Fruit fly (Drosophila melanogaster) whole organism, prepupa: ENCODE data around the gene Ctr1C.
A peak's percentile ranks its signal among the peaks of the same experiment; 100 is the strongest.

Source experiments
- CG10669 ChIP-seq: fragments of 200-800 bp; sonication (Bioruptor generic); optimal IDR thresholded peaks from 3 replicates; lab custom pipeline; 2018; ENCODE audit warnings: missing biosample characterization, mild to moderate bottlenecking, missing genetic modification characterization, moderate library complexity
- CG11762 ChIP-seq: fragments of 200-800 bp; sonication (Bioruptor generic); optimal IDR thresholded peaks from 3 replicates; lab custom pipeline; 2016; ENCODE audit warnings: missing biosample characterization, missing genetic modification characterization; ENCODE audit not compliant: insufficient read depth
- CG11902 ChIP-seq: fragments of 200-800 bp; sonication (Bioruptor generic); optimal IDR thresholded peaks from 3 replicates; lab custom pipeline; 2016; ENCODE audit warnings: missing biosample characterization, missing genetic modification characterization
- CG15336 ChIP-seq: fragments of 200-800 bp; sonication (Bioruptor generic); IDR thresholded peaks from 2 replicates; pipeline ENCODE4 v1.3.6; 2022; ENCODE audit warnings: missing biosample characterization, missing genetic modification characterization
- CG1621 ChIP-seq: fragments of 200-800 bp; sonication (Bioruptor generic); optimal IDR thresholded peaks from 3 replicates; lab custom pipeline; 2018; ENCODE audit warnings: missing biosample characterization, mild to moderate bottlenecking, missing genetic modification characterization
- CG3032 ChIP-seq: fragments of 200-800 bp; optimal IDR thresholded peaks from 2 replicates; lab custom pipeline; 2019; ENCODE audit warnings: missing biosample characterization, mild to moderate bottlenecking, missing genetic modification characterization, moderate library complexity
- CG3919 ChIP-seq: fragments of 200-800 bp; sonication (Bioruptor generic); optimal IDR thresholded peaks from 3 replicates; lab custom pipeline; 2016; ENCODE audit warnings: missing biosample characterization, missing genetic modification characterization
- CG6808 ChIP-seq: fragments of 200-800 bp; sonication (Bioruptor generic); optimal IDR thresholded peaks from 3 replicates; lab custom pipeline; 2017; ENCODE audit warnings: missing biosample characterization, missing genetic modification characterization, mild to moderate bottlenecking, moderate library complexity, missing genetic modification reagents
- CG7368 ChIP-seq: fragments of 200-800 bp; sonication (Bioruptor generic); optimal IDR thresholded peaks from 3 replicates; lab custom pipeline; 2016; ENCODE audit warnings: missing biosample characterization, missing genetic modification characterization
- CG9139 ChIP-seq: fragments of 200-800 bp; sonication (Bioruptor generic); optimal IDR thresholded peaks from 3 replicates; lab custom pipeline; 2017; ENCODE audit warnings: missing biosample characterization, mild to moderate bottlenecking, missing genetic modification characterization
- Eip75B ChIP-seq: fragments of 200-800 bp; sonication (Bioruptor generic); optimal IDR thresholded peaks from 3 replicates; lab custom pipeline; 2016; ENCODE audit warnings: missing biosample characterization, missing genetic modification characterization
- Eip78C ChIP-seq: fragments of 200-800 bp; sonication (Bioruptor generic); peaks from one replicate; lab custom pipeline; 2016; ENCODE audit warnings: missing biosample characterization, missing genetic modification characterization
- Ets21C ChIP-seq: fragments of 200-800 bp; sonication (Bioruptor generic); optimal IDR thresholded peaks from 3 replicates; lab custom pipeline; 2016; ENCODE audit warnings: missing biosample characterization, missing genetic modification characterization
- Gug ChIP-seq: fragments of 200-800 bp; sonication (Bioruptor generic); IDR thresholded peaks from 2 replicates; pipeline ENCODE4 v1.3.6; 2022; ENCODE audit warnings: missing biosample characterization, missing genetic modification characterization
- Lpt ChIP-seq: fragments of 200-800 bp; sonication (Bioruptor generic); optimal IDR thresholded peaks from 3 replicates; lab custom pipeline; 2016; ENCODE audit warnings: missing biosample characterization, missing genetic modification characterization
- Met ChIP-seq: fragments of 200-800 bp; sonication (Bioruptor generic); optimal IDR thresholded peaks from 3 replicates; lab custom pipeline; 2016; ENCODE audit warnings: missing biosample characterization, missing genetic modification characterization
- OdsH ChIP-seq: fragments of 200-800 bp; sonication (Bioruptor generic); optimal IDR thresholded peaks from 3 replicates; lab custom pipeline; 2016; ENCODE audit warnings: missing biosample characterization, missing genetic modification characterization
- Smox ChIP-seq: fragments of 200-800 bp; sonication (Bioruptor generic); optimal IDR thresholded peaks from 3 replicates; lab custom pipeline; 2016; ENCODE audit warnings: missing biosample characterization, missing genetic modification characterization
- Sox102F ChIP-seq: fragments of 200-800 bp; sonication (Bioruptor generic); optimal IDR thresholded peaks from 2 replicates; lab custom pipeline; 2016; ENCODE audit warnings: missing biosample characterization, mild to moderate bottlenecking, missing genetic modification characterization
- Sox15 ChIP-seq: fragments of 200-800 bp; sonication (Bioruptor generic); optimal IDR thresholded peaks from 3 replicates; lab custom pipeline; 2016; ENCODE audit warnings: missing biosample characterization, missing genetic modification characterization
- dsx ChIP-seq: fragments of 200-800 bp; optimal IDR thresholded peaks from 3 replicates; lab custom pipeline; 2019; ENCODE audit warnings: missing biosample characterization, mild to moderate bottlenecking, missing genetic modification characterization, moderate library complexity; ENCODE audit not compliant: poor library complexity, severe bottlenecking
- fd59A ChIP-seq: fragments of 200-800 bp; sonication (Bioruptor generic); optimal IDR thresholded peaks from 2 replicates; lab custom pipeline; 2017; ENCODE audit warnings: missing biosample characterization, mild to moderate bottlenecking, missing genetic modification characterization, missing genetic modification reagents
- fd85E ChIP-seq: fragments of 200-800 bp; sonication (Bioruptor generic); optimal IDR thresholded peaks from 3 replicates; lab custom pipeline; 2016; ENCODE audit warnings: missing biosample characterization, missing genetic modification characterization
- fkh ChIP-seq: fragments of 200-800 bp; sonication (Bioruptor generic); optimal IDR thresholded peaks from 3 replicates; lab custom pipeline; 2017; ENCODE audit warnings: missing biosample characterization, mild to moderate bottlenecking, missing genetic modification characterization, moderate library complexity
- lz ChIP-seq: fragments of 200-800 bp; sonication (Bioruptor generic); optimal IDR thresholded peaks from 3 replicates; lab custom pipeline; 2016; ENCODE audit warnings: missing biosample characterization, missing genetic modification characterization
- pdm3 ChIP-seq: fragments of 200-800 bp; sonication (Bioruptor generic); optimal IDR thresholded peaks from 3 replicates; lab custom pipeline; 2016; ENCODE audit warnings: missing biosample characterization, missing genetic modification characterization
- ss ChIP-seq, 2 experiments: fragments of 200-800 bp; sonication (Bioruptor generic); optimal IDR thresholded peaks; 2 replicates in 1 of 2; 3 replicates in 1 of 2; lab custom pipeline; 2017 to 2018; ENCODE audit warnings: mild to moderate bottlenecking in 2 of 2, missing biosample characterization in 2 of 2, missing genetic modification characterization in 2 of 2, moderate library complexity in 1 of 2
- svp ChIP-seq: fragments of 200-800 bp; sonication (Bioruptor generic); peaks from one replicate; lab custom pipeline; 2016; ENCODE audit warnings: missing biosample characterization, missing genetic modification characterization
- vri ChIP-seq: fragments of 200-800 bp; sonication (Bioruptor generic); optimal IDR thresholded peaks from 3 replicates; lab custom pipeline; 2016; ENCODE audit warnings: missing biosample characterization, mild to moderate bottlenecking, missing genetic modification characterization

The Ctr1C gene

dm6 chr3R:30964220-30964619 lies at the start of gene Ctr1C:
Gene Ctr1C (minus strand): TSS chr3R:30964320.
- TF ChIP-seq lz (no peak), Met (GFP tag; lab: Kevin White, UChicago) (no peak), fkh (GFP tag; lab: Kevin White, UChicago) (no peak), Eip78C (GFP tag; lab: Kevin White, UChicago) (no peak), pdm3 (GFP tag; lab: Kevin White, UChicago) (no peak), CG1621 (tag; lab: Kevin White, UChicago) (no peak), Gug (GFP tag; lab: Robert Waterston, UW) (no peak), CG11762 (no peak), Lpt (GFP tag; lab: Kevin White, UChicago) (no peak), CG3919 (GFP tag; lab: Kevin White, UChicago) (no peak), CG7368 (no peak), dsx (no peak), OdsH (GFP tag; lab: Kevin White, UChicago) (no peak), fd59A (GFP tag; lab: Kevin White, UChicago) (no peak), svp (GFP tag; lab: Kevin White, UChicago) (no peak), CG6808 (GFP tag; lab: Kevin White, UChicago) (no peak), Smox (GFP tag; lab: Kevin White, UChicago) (no peak), fd85E (no peak), CG9139 (GFP tag; lab: Kevin White, UChicago) (no peak), CG3032 (tag; lab: Kevin White, UChicago) (no peak)

DNA sequence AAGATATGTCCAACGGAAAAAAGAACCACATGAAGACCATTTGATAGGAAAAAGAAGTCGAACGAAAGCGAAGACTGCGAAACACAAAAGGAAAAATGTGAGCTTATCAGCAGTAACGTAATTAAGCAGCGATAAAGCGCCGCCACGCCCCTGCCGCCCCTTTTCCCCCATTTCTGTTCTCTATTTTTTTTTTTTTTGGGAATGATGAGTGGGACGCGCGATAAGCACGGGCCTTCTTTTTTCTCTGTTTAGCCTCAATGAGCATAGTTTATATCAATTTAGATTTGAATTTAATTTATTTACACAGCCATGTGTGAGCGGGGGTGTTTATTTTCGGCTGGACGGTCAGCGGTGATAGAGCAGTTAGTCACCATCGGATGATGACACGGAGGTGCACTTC lies 46.0 kb upstream of the Ctr1C start:
- TF ChIP-seq Gug (GFP tag; lab: Robert Waterston, UW), result no peak
- TF ChIP-seq vri (GFP tag; lab: Kevin White, UChicago), result peak; percentile 53
- TF ChIP-seq fkh (GFP tag; lab: Kevin White, UChicago), result peak; percentile 61
- TF ChIP-seq Eip75B (GFP tag; lab: Kevin White, UChicago), result no peak

- TF ChIP-seq Eip78C (GFP tag; lab: Kevin White, UChicago), result peak; percentile 52
- peak; percentile 7 for TF ChIP-seq pdm3 (GFP tag; lab: Kevin White, UChicago)
- TF ChIP-seq svp (GFP tag; lab: Kevin White, UChicago), result peak; percentile 70
- TF ChIP-seq CG15336, result no peak
- no peak for TF ChIP-seq CG3032 (tag; lab: Kevin White, UChicago)
- no peak for TF ChIP-seq Sox15 (GFP tag; lab: Kevin White, UChicago)
- no peak for TF ChIP-seq Sox102F
Measured at dm6 chr3R:31006599-31006998, 42.5 kb upstream of the Ctr1C start.

DNA sequence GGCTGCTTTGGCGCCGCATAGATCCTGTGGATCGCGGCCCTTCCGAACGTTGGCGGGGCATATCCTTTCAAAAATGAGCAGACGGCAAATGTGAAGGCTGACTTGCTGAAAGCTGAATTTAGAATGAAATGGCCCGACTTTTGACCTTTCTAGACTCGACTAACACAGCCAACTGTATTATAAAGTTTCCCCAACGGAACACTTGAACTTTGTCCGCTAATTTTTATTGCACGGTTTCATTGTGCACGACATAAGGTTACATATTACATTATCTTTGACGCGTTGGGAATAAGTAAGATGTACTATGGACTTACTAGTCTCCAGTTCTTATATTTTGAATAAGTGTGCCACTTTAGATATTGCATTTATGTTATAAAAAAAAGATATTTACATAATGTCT lies 28.2 kb upstream of the Ctr1C start, which contains the start of gene CG31007:
Gene CG31007 (minus strand): TSS at position 101 of the 400 bp plus-strand sequence.
- TF ChIP-seq Sox15 (GFP tag; lab: Kevin White, UChicago) (no peak), CG1621 (tag; lab: Kevin White, UChicago) (no peak), svp (GFP tag; lab: Kevin White, UChicago) (peak; percentile 32)

- no peak for TF ChIP-seq CG11902 (GFP tag; lab: Kevin White, UChicago)
Measured at dm6 chr3R:30989948-30990347, 25.8 kb upstream of the Ctr1C start, which contains the start of gene CG31008. Gene CG31008 (minus strand): TSS chr3R:30990006.

- no peak for TF ChIP-seq Gug (GFP tag; lab: Robert Waterston, UW)
- no peak for TF ChIP-seq Met (GFP tag; lab: Kevin White, UChicago)
- TF ChIP-seq ss (GFP tag; optimal IDR thresholded peaks at IDR 0.05; lab: Kevin White, UChicago), result no peak
Measured at dm6 chr3R:30959400-30959799, 4.7 kb downstream of the Ctr1C start, which contains the start of gene CG15548. Gene CG15548 (plus strand): TSS chr3R:30959700.

dm6 chr3R:30946352-30946751 lies 17.8 kb downstream of the Ctr1C start:
- TF ChIP-seq CG7368 (no peak), fd85E (no peak), vri (GFP tag; lab: Kevin White, UChicago) (no peak), CG10669 (GFP tag; lab: Kevin White, UChicago) (no peak), Sox102F (no peak), Ets21C (GFP tag; lab: Kevin White, UChicago) (no peak)
